Worm (Caenorhabditis elegans) whole organism, L4 larva: ENCODE measurements around the gene ceh-90.

Source experiments
- ctbp-1 ChIP-seq: fragments of 200-800 bp; sonication (Bioruptor generic); IDR thresholded peaks from 2 replicates; pipeline ENCODE4 v1.3.6; 2022; ENCODE audit warnings: missing genetic modification reagents, missing genetic modification characterization, missing compliant biosample characterization
- nhr-28 ChIP-seq: fragments of 150-350 bp; optimal IDR thresholded peaks from 2 replicates; lab custom pipeline; 2014; ENCODE audit warnings: missing biosample characterization, missing genetic modification characterization
- nhr-41 ChIP-seq: fragments of 200-800 bp; sonication (Bioruptor generic); IDR thresholded peaks from 2 replicates; pipeline ENCODE4 v1.3.6; 2022; ENCODE audit warnings: missing genetic modification reagents, missing genetic modification characterization, missing compliant biosample characterization
- nhr-42 ChIP-seq: fragments of 200-800 bp; sonication (Bioruptor generic); IDR thresholded peaks from 2 replicates; pipeline ENCODE4 v1.3.6; 2022; ENCODE audit warnings: missing genetic modification characterization, missing compliant biosample characterization
- nhr-77 ChIP-seq: fragments of 150-350 bp; optimal IDR thresholded peaks from 2 replicates; lab custom pipeline; 2014; ENCODE audit warnings: missing biosample characterization, missing genetic modification characterization
- pha-4 ChIP-seq, 2 experiments: fragments of 150-350 bp in 1 of 2; fragments of 200-800 bp in 1 of 2; sonication (Bioruptor generic) in 1 of 2; IDR thresholded peaks in 1 of 2; optimal IDR thresholded peaks in 1 of 2; 2 replicates each; pipeline versions ENCODE4 v1.3.6 to Lab custom; 2014 to 2022; ENCODE audit warnings: missing genetic modification characterization in 2 of 2, missing genetic modification reagents in 2 of 2, missing biosample characterization in 1 of 2, missing compliant biosample characterization in 1 of 2
- tra-1 ChIP-seq: fragments of 200-800 bp; sonication (Bioruptor generic); IDR thresholded peaks from 2 replicates; pipeline ENCODE4 v1.3.6; 2022; ENCODE audit warnings: missing genetic modification reagents, missing genetic modification characterization, missing compliant biosample characterization
- unc-130 ChIP-seq: sonication (generic microtip); optimal IDR thresholded peaks from 2 replicates; lab custom pipeline; 2016; ENCODE audit warnings: missing genetic modification reagents, missing genetic modification characterization, missing compliant biosample characterization

ce11 chrX:14147400-14147799 is 9.4 kb downstream of the ceh-90 start, which contains the start of gene akt-2:
- TF ChIP-seq tra-1 (no peak), pha-4 (GFP tag; IDR thresholded peaks at IDR 0.05; lab: Robert Waterston, UW) (no peak), pha-4 (tag; optimal IDR thresholded peaks at IDR 0.05; lab: Kevin White, UChicago) (no peak), nhr-41 (GFP tag; lab: Robert Waterston, UW) (no peak), nhr-42 (no peak), nhr-77 (tag; lab: Kevin White, UChicago) (no peak), nhr-28 (tag; lab: Kevin White, UChicago) (no peak), unc-130 (GFP tag; lab: Kevin White, UChicago) (no peak), ctbp-1 (GFP tag; lab: Robert Waterston, UW) (no peak)
